Worm (Caenorhabditis elegans): ENCODE results near the gene gcy-4.

DNA sequence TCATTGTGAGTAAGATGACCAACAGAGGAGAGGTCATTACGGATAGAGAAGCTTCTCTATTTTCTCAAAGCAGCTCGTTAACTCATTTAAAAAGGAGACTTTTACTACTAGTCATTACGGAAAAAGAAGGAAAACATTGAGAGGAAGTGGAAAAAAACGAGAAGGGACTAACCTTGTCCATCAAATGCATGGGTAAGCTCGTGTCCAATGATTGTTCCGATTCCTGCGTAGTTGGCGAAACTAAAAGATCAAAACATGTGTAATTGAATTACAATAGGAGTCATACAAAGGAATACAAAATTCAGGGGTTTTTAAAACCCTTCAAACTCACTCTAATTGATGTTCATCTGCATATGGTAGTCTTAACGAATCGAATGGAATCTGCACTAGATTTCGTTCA, 23.6 kb downstream of the gcy-4 start:
- no peak for TF ChIP-seq nhr-19 (GFP tag; conservative IDR thresholded peaks at IDR 0.05)
- TF ChIP-seq zag-1 (tag; optimal IDR thresholded peaks at IDR 0.05): no peak
- TF ChIP-seq mab-9 (GFP tag; IDR thresholded peaks at IDR 0.05): no peak
- TF ChIP-seq snu-23 (GFP tag; optimal IDR thresholded peaks at IDR 0.05): no peak
- TF ChIP-seq unc-62 (GFP tag; optimal IDR thresholded peaks at IDR 0.05): no peak
- no peak for TF ChIP-seq lin-39 (tag; optimal IDR thresholded peaks at IDR 0.05)
- TF ChIP-seq ets-5 (GFP tag; IDR thresholded peaks at IDR 0.05): no peak
- no peak for TF ChIP-seq ceh-82 (tag; optimal IDR thresholded peaks at IDR 0.05)
- TF ChIP-seq egl-27 (tag; optimal IDR thresholded peaks at IDR 0.05): no peak
- TF ChIP-seq ama-1 (optimal IDR thresholded peaks at IDR 0.05): no peak
- TF ChIP-seq blmp-1 (tag; optimal IDR thresholded peaks at IDR 0.05): no peak
- TF ChIP-seq dpl-1 (GFP tag; optimal IDR thresholded peaks at IDR 0.05): no peak

Measured in whole organism, L1 larva.